Fruit fly (Drosophila melanogaster) whole organism, embryonic: Measurements from ENCODE around the gene CG13012.

Source experiments
- Atf-2 ChIP-seq: fragments of 200-800 bp; sonication (Bioruptor generic); optimal IDR thresholded peaks from 2 replicates; lab custom pipeline; 2016; ENCODE audit warnings: missing biosample characterization, missing genetic modification characterization
- B-H1 ChIP-seq: fragments of 200-800 bp; sonication (Bioruptor generic); IDR thresholded peaks from 3 replicates; pipeline ENCODE4 v1.3.6; 2022; ENCODE audit warnings: missing biosample characterization, missing genetic modification characterization
- Bteb2 ChIP-seq: fragments of 200-800 bp; sonication (Bioruptor generic); optimal IDR thresholded peaks from 2 replicates; lab custom pipeline; 2016; ENCODE audit warnings: missing biosample characterization, missing genetic modification characterization
- CG10431 ChIP-seq: fragments of 200-800 bp; sonication (Bioruptor generic); optimal IDR thresholded peaks from 3 replicates; lab custom pipeline; 2018; ENCODE audit warnings: missing biosample characterization, mild to moderate bottlenecking, missing genetic modification characterization
- CG10654 ChIP-seq: fragments of 200-800 bp; sonication (Bioruptor generic); optimal IDR thresholded peaks from 2 replicates; lab custom pipeline; 2016; ENCODE audit warnings: missing biosample characterization, missing genetic modification characterization
- CG1233 ChIP-seq: fragments of 200-800 bp; sonication (Bioruptor generic); optimal IDR thresholded peaks from 4 replicates; lab custom pipeline; 2018; ENCODE audit warnings: missing biosample characterization, mild to moderate bottlenecking, missing genetic modification characterization
- CG13775 ChIP-seq: fragments of 200-800 bp; sonication (Bioruptor generic); optimal IDR thresholded peaks from 3 replicates; lab custom pipeline; 2017; ENCODE audit warnings: missing biosample characterization, mild to moderate bottlenecking, missing genetic modification characterization
- CG15073 ChIP-seq: fragments of 200-800 bp; sonication (Bioruptor generic); optimal IDR thresholded peaks from 2 replicates; lab custom pipeline; 2016; ENCODE audit warnings: missing biosample characterization, missing genetic modification characterization
- CG16813 ChIP-seq: fragments of 200-800 bp; sonication (Bioruptor generic); IDR thresholded peaks from 3 replicates; pipeline ENCODE4 v1.3.6; 2022; ENCODE audit warnings: missing biosample characterization, missing genetic modification characterization; ENCODE audit not compliant: partially characterized antibody
- CG17359 ChIP-seq: fragments of 200-800 bp; sonication (Bioruptor generic); optimal IDR thresholded peaks from 3 replicates; lab custom pipeline; 2018; ENCODE audit warnings: missing biosample characterization, mild to moderate bottlenecking, missing genetic modification characterization, moderate library complexity
- CG17361 ChIP-seq: fragments of 200-800 bp; sonication (Bioruptor generic); IDR thresholded peaks from 3 replicates; pipeline ENCODE4 v1.3.6; 2022; ENCODE audit warnings: missing biosample characterization, missing genetic modification characterization
- CG1792 ChIP-seq: fragments of 200-800 bp; sonication (Bioruptor generic); optimal IDR thresholded peaks from 2 replicates; lab custom pipeline; 2016; ENCODE audit warnings: missing biosample characterization, missing genetic modification characterization
- CG18262 ChIP-seq: fragments of 200-800 bp; optimal IDR thresholded peaks from 3 replicates; lab custom pipeline; 2019; ENCODE audit warnings: missing biosample characterization, mild to moderate bottlenecking, missing genetic modification characterization, moderate library complexity
- CG18599 ChIP-seq: fragments of 200-800 bp; sonication (Bioruptor generic); optimal IDR thresholded peaks from 3 replicates; lab custom pipeline; 2017; ENCODE audit warnings: missing biosample characterization, missing genetic modification characterization, mild to moderate bottlenecking, moderate library complexity, missing genetic modification reagents
- CG2202 ChIP-seq: fragments of 200-800 bp; sonication (Bioruptor generic); optimal IDR thresholded peaks from 2 replicates; lab custom pipeline; 2018; ENCODE audit warnings: missing biosample characterization, mild to moderate bottlenecking, missing genetic modification characterization
- CG2712 ChIP-seq: fragments of 200-800 bp; optimal IDR thresholded peaks from 3 replicates; lab custom pipeline; 2019; ENCODE audit warnings: missing biosample characterization, mild to moderate bottlenecking, missing genetic modification characterization, moderate library complexity
- CG3065 ChIP-seq: fragments of 200-800 bp; sonication (Bioruptor generic); optimal IDR thresholded peaks from 2 replicates; lab custom pipeline; 2016; ENCODE audit warnings: missing biosample characterization, missing genetic modification characterization
- CG4282 ChIP-seq: fragments of 200-800 bp; sonication (Bioruptor generic); optimal IDR thresholded peaks from 2 replicates; lab custom pipeline; 2016; ENCODE audit warnings: missing biosample characterization, missing genetic modification characterization
- CG6689 ChIP-seq: fragments of 200-800 bp; sonication (Bioruptor generic); IDR thresholded peaks from 2 replicates; pipeline ENCODE4 v1.3.6; 2022; ENCODE audit warnings: missing biosample characterization, missing genetic modification characterization
- CG7357 ChIP-seq: fragments of 200-800 bp; sonication (Bioruptor generic); IDR thresholded peaks from 3 replicates; pipeline ENCODE4 v1.3.6; 2022; ENCODE audit warnings: missing biosample characterization, missing genetic modification characterization
- CG8944 ChIP-seq: fragments of 200-800 bp; sonication (Bioruptor generic); optimal IDR thresholded peaks from 3 replicates; lab custom pipeline; 2016; ENCODE audit warnings: missing biosample characterization, missing genetic modification characterization
- CG9727 ChIP-seq: fragments of 200-800 bp; sonication (Bioruptor generic); optimal IDR thresholded peaks from 3 replicates; lab custom pipeline; 2017; ENCODE audit warnings: missing biosample characterization, mild to moderate bottlenecking, missing genetic modification characterization
- Camta ChIP-seq: fragments of 200-800 bp; sonication (Bioruptor generic); optimal IDR thresholded peaks from 2 replicates; lab custom pipeline; 2016; ENCODE audit warnings: missing biosample characterization, missing genetic modification characterization
- D19A ChIP-seq: fragments of 200-800 bp; optimal IDR thresholded peaks from 3 replicates; lab custom pipeline; 2019; ENCODE audit warnings: missing biosample characterization, mild to moderate bottlenecking, missing genetic modification characterization, moderate library complexity
- Gsc ChIP-seq: fragments of 200-800 bp; sonication (Bioruptor generic); IDR thresholded peaks from 2 replicates; pipeline ENCODE4 v1.3.6; 2022; ENCODE audit warnings: missing biosample characterization, missing genetic modification characterization
- Kr ChIP-seq: fragments of 200-800 bp; sonication (Bioruptor generic); optimal IDR thresholded peaks from 2 replicates; lab custom pipeline; 2017; ENCODE audit warnings: missing biosample characterization, mild to moderate bottlenecking, missing genetic modification characterization
- NFAT ChIP-seq: fragments of 200-800 bp; sonication (Bioruptor generic); IDR thresholded peaks from 2 replicates; pipeline ENCODE4 v1.3.6; 2022; ENCODE audit warnings: missing biosample characterization, missing genetic modification characterization
- Nf-YC ChIP-seq: fragments of 200-800 bp; optimal IDR thresholded peaks from 3 replicates; lab custom pipeline; 2019; ENCODE audit warnings: missing biosample characterization, mild to moderate bottlenecking, missing genetic modification characterization, moderate library complexity
- Xbp1 ChIP-seq: fragments of 200-800 bp; sonication (Bioruptor generic); optimal IDR thresholded peaks from 3 replicates; lab custom pipeline; 2016; ENCODE audit warnings: missing biosample characterization, mild to moderate bottlenecking, missing genetic modification characterization
- abd-A ChIP-seq: fragments of 200-800 bp; sonication (Bioruptor generic); optimal IDR thresholded peaks from 3 replicates; lab custom pipeline; 2019; ENCODE audit warnings: missing biosample characterization, mild to moderate bottlenecking, missing genetic modification characterization, moderate library complexity
- ase ChIP-seq: fragments of 200-800 bp; sonication (Bioruptor generic); IDR thresholded peaks from 3 replicates; pipeline ENCODE4 v1.3.6; 2022; ENCODE audit warnings: missing biosample characterization, missing genetic modification characterization
- bcd ChIP-seq: fragments of 200-800 bp; sonication (Bioruptor generic); optimal IDR thresholded peaks from 2 replicates; lab custom pipeline; 2017; ENCODE audit warnings: missing biosample characterization, mild to moderate bottlenecking, missing genetic modification characterization
- chm ChIP-seq: fragments of 200-800 bp; sonication (Bioruptor generic); IDR thresholded peaks from 2 replicates; pipeline ENCODE4 v1.3.6; 2022; ENCODE audit warnings: missing biosample characterization, missing genetic modification characterization
- chn ChIP-seq: fragments of 200-800 bp; sonication (Bioruptor generic); optimal IDR thresholded peaks from 2 replicates; lab custom pipeline; 2016; ENCODE audit warnings: missing biosample characterization, missing genetic modification characterization
- dmrt99B ChIP-seq: fragments of 200-800 bp; sonication (Bioruptor generic); optimal IDR thresholded peaks from 2 replicates; lab custom pipeline; 2018; ENCODE audit warnings: missing biosample characterization, mild to moderate bottlenecking, missing genetic modification characterization, moderate library complexity
- ems ChIP-seq: fragments of 200-800 bp; sonication (Bioruptor generic); optimal IDR thresholded peaks from 3 replicates; lab custom pipeline; 2016; ENCODE audit warnings: missing biosample characterization, missing genetic modification characterization
- ftz-f1 ChIP-seq: fragments of 200-800 bp; sonication (Bioruptor generic); optimal IDR thresholded peaks from 2 replicates; lab custom pipeline; 2016; ENCODE audit warnings: missing biosample characterization, missing genetic modification characterization
- gem ChIP-seq: fragments of 200-800 bp; sonication (Bioruptor generic); optimal IDR thresholded peaks from 2 replicates; lab custom pipeline; 2019; ENCODE audit warnings: missing biosample characterization, mild to moderate bottlenecking, missing genetic modification characterization, moderate library complexity
- gt ChIP-seq: fragments of 200-800 bp; sonication (Bioruptor generic); IDR thresholded peaks from 2 replicates; pipeline ENCODE4 v1.3.6; 2022; ENCODE audit warnings: missing biosample characterization, missing genetic modification characterization
- ham ChIP-seq: fragments of 200-800 bp; sonication (Bioruptor generic); IDR thresholded peaks from 2 replicates; pipeline ENCODE4 v1.3.6; 2022; ENCODE audit warnings: missing biosample characterization, missing genetic modification characterization
- lab ChIP-seq: fragments of 200-800 bp; sonication (Bioruptor generic); optimal IDR thresholded peaks from 3 replicates; lab custom pipeline; 2017; ENCODE audit warnings: missing biosample characterization, missing genetic modification characterization, mild to moderate bottlenecking, moderate library complexity, missing genetic modification reagents
- lola ChIP-seq, 3 experiments: fragments of >200 bp in 2 of 3; fragments of 200-800 bp in 1 of 3; sonication (Bioruptor generic) in 1 of 3; optimal IDR thresholded peaks; 2 replicates each; lab custom pipeline; 2017 to 2019; ENCODE audit warnings: missing biosample characterization in 3 of 3, missing genetic modification characterization in 3 of 3, mild to moderate bottlenecking in 1 of 3, moderate library complexity in 1 of 3
- mam ChIP-seq: fragments of 200-800 bp; sonication (Bioruptor generic); optimal IDR thresholded peaks from 3 replicates; lab custom pipeline; 2016; ENCODE audit warnings: missing biosample characterization, missing genetic modification characterization
- odd ChIP-seq: fragments of 200-800 bp; sonication (Bioruptor generic); optimal IDR thresholded peaks from 2 replicates; lab custom pipeline; 2017; ENCODE audit warnings: missing biosample characterization, mild to moderate bottlenecking, missing genetic modification characterization
- pfk ChIP-seq: fragments of 200-800 bp; sonication (Bioruptor generic); optimal IDR thresholded peaks from 2 replicates; lab custom pipeline; 2018; ENCODE audit warnings: missing biosample characterization, mild to moderate bottlenecking, missing genetic modification characterization, moderate library complexity
- sqz ChIP-seq: fragments of 200-800 bp; sonication (Bioruptor generic); optimal IDR thresholded peaks from 3 replicates; lab custom pipeline; 2018; ENCODE audit warnings: missing biosample characterization, mild to moderate bottlenecking, missing genetic modification characterization
- tgo ChIP-seq: fragments of 200-800 bp; sonication (Bioruptor generic); IDR thresholded peaks from 3 replicates; pipeline ENCODE4 v1.3.6; 2022; ENCODE audit warnings: missing biosample characterization, missing genetic modification characterization
- ttk ChIP-seq: fragments of 200-800 bp; sonication (Bioruptor generic); IDR thresholded peaks from 2 replicates; pipeline ENCODE4 v2.1.2; 2022; ENCODE audit warnings: missing biosample characterization, missing genetic modification characterization
- vfl ChIP-seq: fragments of 200-800 bp; sonication (Bioruptor generic); optimal IDR thresholded peaks from 2 replicates; lab custom pipeline; 2016; ENCODE audit warnings: missing biosample characterization, missing genetic modification characterization
- z ChIP-seq: fragments of 200-800 bp; sonication (Bioruptor generic); IDR thresholded peaks from 3 replicates; pipeline ENCODE4 v1.3.6; 2022; ENCODE audit warnings: missing biosample characterization, missing genetic modification characterization
- zen2 ChIP-seq: fragments of 200-800 bp; sonication (Bioruptor generic); IDR thresholded peaks from 3 replicates; pipeline ENCODE4 v1.3.6; 2022; ENCODE audit warnings: missing biosample characterization, missing genetic modification characterization; ENCODE audit not compliant: partially characterized antibody

Gene CG13012

DNA sequence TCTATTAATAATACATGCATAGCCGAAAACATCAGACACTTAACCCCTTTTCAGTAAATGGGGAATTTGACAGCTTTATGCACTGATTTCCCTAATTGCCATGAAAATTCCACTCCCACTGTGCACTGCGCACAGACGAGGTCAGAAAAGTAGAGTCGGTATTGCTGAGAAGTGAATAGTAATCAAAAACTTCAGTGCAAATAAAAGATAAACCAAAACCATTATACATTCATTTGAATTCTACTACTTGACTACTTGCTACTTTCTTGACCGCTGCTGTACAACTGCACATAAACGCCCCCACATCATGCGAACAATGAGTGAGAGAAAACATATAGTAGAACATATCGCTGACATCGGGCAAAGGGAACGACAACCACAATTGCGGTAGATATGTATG lies 14.9 kb upstream of the CG13012 start (continued):
- peak; percentile 75 for TF ChIP-seq CG9727 (GFP tag; lab: Kevin White, UChicago)
- TF ChIP-seq CG2202 = peak; percentile 78
- TF ChIP-seq Nf-YC (tag; lab: Kevin White, UChicago) = peak; percentile 1
- peak; percentile 67 for TF ChIP-seq Bteb2
- TF ChIP-seq CG16813 (GFP tag; lab: Robert Waterston, UW) = no peak
- no peak for TF ChIP-seq ham (GFP tag; lab: Robert Waterston, UW)
- peak; percentile 76 for TF ChIP-seq CG7357 (GFP tag; lab: Robert Waterston, UW)
- peak; percentile 87 for TF ChIP-seq ems
- peak; percentile 32 for TF ChIP-seq vfl (GFP tag; lab: Kevin White, UChicago)
- peak; percentile 90 for TF ChIP-seq Xbp1 (GFP tag; lab: Kevin White, UChicago)
- TF ChIP-seq ase (GFP tag; lab: Robert Waterston, UW) = peak; percentile 79; the same call in 2 of the 3 replicates
- peak; percentile 89 for TF ChIP-seq CG17359
- peak; percentile 71 for TF ChIP-seq Gsc (GFP tag; lab: Robert Waterston, UW)
- peak; percentile 83 for TF ChIP-seq B-H1 (GFP tag; lab: Robert Waterston, UW)
- TF ChIP-seq chm (GFP tag; lab: Robert Waterston, UW) = peak; percentile 93
- TF ChIP-seq zen2 (GFP tag; lab: Robert Waterston, UW) = no peak
- peak; percentile 22 for TF ChIP-seq abd-A
- TF ChIP-seq NFAT (GFP tag; lab: Robert Waterston, UW) = 0 out of 2 replicates have a peak, but pooled peaks have one; percentile 50
- peak; percentile 90 for TF ChIP-seq ttk
- TF ChIP-seq CG18599 (GFP tag; lab: Kevin White, UChicago) = peak; percentile 78
- peak; percentile 69 for TF ChIP-seq Atf-2 (GFP tag; lab: Kevin White, UChicago)
- TF ChIP-seq ftz-f1 (GFP tag; lab: Kevin White, UChicago) = no peak
- peak; percentile 78 for TF ChIP-seq bcd (GFP tag; lab: Kevin White, UChicago)
- TF ChIP-seq CG2712 (tag; lab: Kevin White, UChicago) = peak; percentile 90
- peak; percentile 82 for TF ChIP-seq tgo (GFP tag; lab: Robert Waterston, UW)
- TF ChIP-seq lola (GFP tag; optimal IDR thresholded peaks at IDR 0.05; lab: Kevin White, UChicago) = peak in 1 of 3 experiments; percentile 81
- TF ChIP-seq CG4282 (GFP tag; lab: Kevin White, UChicago) = peak; percentile 61
- TF ChIP-seq gt (GFP tag; lab: Robert Waterston, UW) = peak; percentile 24; the same call in 1 of the 2 replicates
- TF ChIP-seq CG10431 (GFP tag; lab: Kevin White, UChicago) = peak; percentile 62
- TF ChIP-seq CG1792 (GFP tag; lab: Kevin White, UChicago) = peak; percentile 75
- TF ChIP-seq Kr (GFP tag; lab: Kevin White, UChicago) = no peak
- TF ChIP-seq CG18262 (tag; lab: Kevin White, UChicago) = peak; percentile 89
- TF ChIP-seq chn (GFP tag; lab: Kevin White, UChicago) = peak; percentile 86
- peak; percentile 88 for TF ChIP-seq gem (tag; lab: Kevin White, UChicago)
- TF ChIP-seq dmrt99B (tag; lab: Kevin White, UChicago) = peak; percentile 89
- TF ChIP-seq pfk (GFP tag; lab: Kevin White, UChicago) = no peak
- peak; percentile 80 for TF ChIP-seq D19A (tag; lab: Kevin White, UChicago)
- TF ChIP-seq CG8944 (GFP tag; lab: Kevin White, UChicago) = peak; percentile 84
- TF ChIP-seq Camta (GFP tag; lab: Kevin White, UChicago) = peak; percentile 80
- TF ChIP-seq CG3065 (GFP tag; lab: Kevin White, UChicago) = peak; percentile 65
- TF ChIP-seq CG17361 (GFP tag; lab: Robert Waterston, UW) = peak; percentile 85
- TF ChIP-seq z (GFP tag; lab: Robert Waterston, UW) = peak; percentile 69; the same call in 2 of the 3 replicates
- peak; percentile 77 for TF ChIP-seq CG1233 (GFP tag; lab: Kevin White, UChicago)
- TF ChIP-seq lab = peak; percentile 85
- peak; percentile 46 for TF ChIP-seq CG15073 (GFP tag; lab: Kevin White, UChicago)
- TF ChIP-seq sqz (GFP tag; lab: Kevin White, UChicago) = peak; percentile 56
- TF ChIP-seq CG10654 = peak; percentile 84
- peak; percentile 75 for TF ChIP-seq mam (GFP tag; lab: Kevin White, UChicago)
- peak; percentile 72 for TF ChIP-seq CG13775 (GFP tag; lab: Kevin White, UChicago)
- TF ChIP-seq odd (GFP tag; lab: Kevin White, UChicago) = peak; percentile 62
- TF ChIP-seq CG6689 = peak; percentile 89
